Fruit fly (Drosophila melanogaster) S2 (cell line): Measurements from ENCODE around the gene Rm62.

Experiments used
- CG8478 ChIP-seq: fragments of >200 bp; optimal IDR thresholded peaks from 2 replicates; lab custom pipeline; 2018
- CTCF ChIP-seq, 2 experiments: fragments of >200 bp; optimal IDR thresholded peaks; 2 replicates each; lab custom pipeline; 2018

dm6 chr3R:5995381-5995780 lies 13.0 kb downstream of the Rm62 start:
- TF ChIP-seq CG8478 (lab: Kevin White, UChicago), result no peak
- no peak for TF ChIP-seq CTCF (optimal IDR thresholded peaks at IDR 0.05; lab: Kevin White, UChicago)
